Worm (Caenorhabditis elegans): Measurements from ENCODE around the gene sri-4.

DNA sequence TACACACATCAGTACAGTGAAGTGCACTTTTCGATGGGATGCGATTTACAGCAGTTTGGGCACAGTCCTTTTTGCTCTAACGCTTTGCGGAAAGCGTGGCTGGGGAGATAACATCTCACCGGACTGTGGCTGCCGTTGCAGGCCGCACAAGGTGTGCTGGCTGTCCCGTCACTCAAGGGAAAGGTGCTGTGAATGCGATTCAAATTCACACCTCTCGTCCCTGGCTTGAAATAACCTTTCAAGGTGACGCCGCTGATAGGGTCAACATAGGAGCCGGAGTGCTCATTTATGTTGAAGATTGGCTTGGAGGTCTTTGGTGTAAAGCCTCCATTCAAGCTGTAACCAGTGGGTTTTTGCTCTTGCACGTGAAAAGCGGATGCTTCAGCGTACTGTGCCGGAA lies 45.9 kb downstream of the sri-4 start:
- TF ChIP-seq dao-5 (tag; optimal IDR thresholded peaks at IDR 0.05) (no peak), him-1 (tag; optimal IDR thresholded peaks at IDR 0.05) (no peak)

Measured in whole organism, L4/young adult.